Fruit fly (Drosophila melanogaster): ENCODE data around the gene spir.

The spir gene

dm6 chr2L:20267181-20267580 lies 43.8 kb upstream of the spir start (continued):
- TF ChIP-seq wdn (GFP tag; IDR thresholded peaks at IDR 0.05) (peak; percentile 54; the same call in 1 of the 2 replicates), unpg (GFP tag; optimal IDR thresholded peaks at IDR 0.05) (peak; percentile 89), Lhr (GFP tag; optimal IDR thresholded peaks at IDR 0.05) (peak; percentile 63), CG33557 (GFP tag; optimal IDR thresholded peaks at IDR 0.05) (peak; percentile 5), bab2 (GFP tag; optimal IDR thresholded peaks at IDR 0.05) (peak; percentile 5), sisA (GFP tag; IDR thresholded peaks at IDR 0.05) (peak; percentile 78), CG2712 (tag; optimal IDR thresholded peaks at IDR 0.05) (peak; percentile 72), gro (GFP tag; optimal IDR thresholded peaks at IDR 0.05) (no peak), CG1602 (GFP tag; optimal IDR thresholded peaks at IDR 0.05) (peak; percentile 84), CG17361 (GFP tag; IDR thresholded peaks at IDR 0.05) (peak; percentile 53; the same call in 2 of the 3 replicates), Jarid2 (GFP tag; optimal IDR thresholded peaks at IDR 0.05) (peak; percentile 10), Antp (GFP tag; optimal IDR thresholded peaks at IDR 0.05) (no peak), stc (GFP tag; IDR thresholded peaks at IDR 0.05) (peak; percentile 45; the same call in 1 of the 2 replicates), CG12391 (tag; optimal IDR thresholded peaks at IDR 0.05) (peak; percentile 73), CHES-1-like (GFP tag; optimal IDR thresholded peaks at IDR 0.05) (no peak), trh (GFP tag; optimal IDR thresholded peaks at IDR 0.05) (peak; percentile 51), aop (GFP tag; IDR thresholded peaks at IDR 0.05) (peak; percentile 44; the same call in 1 of the 2 replicates), sc (optimal IDR thresholded peaks at IDR 0.05) (no peak), sc (GFP tag; optimal IDR thresholded peaks at IDR 0.05) (peak; percentile 64), HLH3B (GFP tag; IDR thresholded peaks at IDR 0.05) (peak; percentile 75), chif (GFP tag; optimal IDR thresholded peaks at IDR 0.05) (peak; percentile 23 to 81), CG12942 (GFP tag; optimal IDR thresholded peaks at IDR 0.05) (peak; percentile 48), CG14710 (tag; optimal IDR thresholded peaks at IDR 0.05) (no peak), CoRest (tag; optimal IDR thresholded peaks at IDR 0.05) (peak; percentile 67), Sin3A (optimal IDR thresholded peaks at IDR 0.05) (no peak), dpn (GFP tag; optimal IDR thresholded peaks at IDR 0.05) (peak; percentile 43 to 75), CG17385 (GFP tag; optimal IDR thresholded peaks at IDR 0.05) (peak; percentile 58), Dip3 (GFP tag; optimal IDR thresholded peaks at IDR 0.05) (peak; percentile 3), nmo (GFP tag; optimal IDR thresholded peaks at IDR 0.05) (peak; percentile 81), CG2889 (GFP tag; IDR thresholded peaks at IDR 0.05) (peak; percentile 68; the same call in 2 of the 3 replicates), fd3F (GFP tag; optimal IDR thresholded peaks at IDR 0.05) (peak; percentile 26), dm (GFP tag; optimal IDR thresholded peaks at IDR 0.05) (no peak), psq (GFP tag; optimal IDR thresholded peaks at IDR 0.05) (no peak), dmrt99B (tag; optimal IDR thresholded peaks at IDR 0.05) (peak; percentile 68), chinmo (GFP tag; IDR thresholded peaks at IDR 0.05; ENCODE audit: partially characterized antibody) (no peak), CG16813 (GFP tag; IDR thresholded peaks at IDR 0.05; ENCODE audit: partially characterized antibody) (peak; percentile 44; the same call in 1 of the 3 replicates), fu2 (GFP tag; optimal IDR thresholded peaks at IDR 0.05) (no peak), ash1 (GFP tag; optimal IDR thresholded peaks at IDR 0.05) (no peak), Optix (GFP tag; IDR thresholded peaks at IDR 0.05) (peak; percentile 82), Ravus (GFP tag; IDR thresholded peaks at IDR 0.05) (peak; percentile 46), Ada2b (GFP tag; IDR thresholded peaks at IDR 0.05) (peak; percentile 81), Max (GFP tag; optimal IDR thresholded peaks at IDR 0.05) (peak; percentile 45), CG13123 (GFP tag; optimal IDR thresholded peaks at IDR 0.05) (peak; percentile 71), cato (GFP tag; optimal IDR thresholded peaks at IDR 0.05; ENCODE audit: borderline replicate concordance) (peak; percentile 27), Atf-2 (GFP tag; optimal IDR thresholded peaks at IDR 0.05) (peak; percentile 15), mam (GFP tag; optimal IDR thresholded peaks at IDR 0.05) (peak; percentile 20), fd102C (GFP tag; optimal IDR thresholded peaks at IDR 0.05) (peak; percentile 61), CG9932 (GFP tag; IDR thresholded peaks at IDR 0.05) (peak; percentile 35), ssp (GFP tag; IDR thresholded peaks at IDR 0.05) (peak; percentile 27; the same call in 1 of the 2 replicates), MBD-R2 (GFP tag; IDR thresholded peaks at IDR 0.05) (no peak), Hr51 (GFP tag; optimal IDR thresholded peaks at IDR 0.05) (peak; percentile 64 to 68)

Data from whole organism, embryonic.